Worm (Caenorhabditis elegans) whole organism, midembryonic: ENCODE measurements around the gene W02B12.12.

Source experiments
- T22C8.4 ChIP-seq: fragments of 200-800 bp; sonication (Bioruptor generic); IDR thresholded peaks from 2 replicates; pipeline ENCODE4 v1.3.6; 2022; ENCODE audit warnings: missing genetic modification characterization, missing compliant biosample characterization
- cog-1 ChIP-seq: sonication (generic microtip); optimal IDR thresholded peaks from 2 replicates; lab custom pipeline; 2016; ENCODE audit warnings: missing genetic modification characterization, missing compliant biosample characterization
- flt-1 ChIP-seq: fragments of 200-800 bp; sonication (Bioruptor generic); IDR thresholded peaks from 2 replicates; pipeline ENCODE4 v1.3.6; 2022; ENCODE audit warnings: missing genetic modification characterization, missing compliant biosample characterization
- klf-2 ChIP-seq: fragments of 200-800 bp; sonication (Bioruptor generic); conservative IDR thresholded peaks from 2 replicates; pipeline ENCODE4 v1.3.6; 2022; ENCODE audit warnings: missing genetic modification reagents, missing genetic modification characterization, missing compliant biosample characterization
- med-1 ChIP-seq: sonication (generic microtip); optimal IDR thresholded peaks from 2 replicates; lab custom pipeline; 2017; ENCODE audit warnings: missing genetic modification characterization, mild to moderate bottlenecking, missing compliant biosample characterization, antibody characterized with exemption, missing genetic modification reagents; ENCODE audit not compliant: insufficient read depth
- ref-1 ChIP-seq: fragments of 200-800 bp; sonication (Bioruptor generic); conservative IDR thresholded peaks from 2 replicates; pipeline ENCODE4 v1.3.6; 2022; ENCODE audit warnings: missing genetic modification reagents, missing genetic modification characterization, missing compliant biosample characterization
- tab-1 ChIP-seq: fragments of 200-800 bp; sonication (Bioruptor generic); IDR thresholded peaks from 2 replicates; pipeline ENCODE4 v1.3.6; 2022; ENCODE audit warnings: missing genetic modification characterization, missing compliant biosample characterization
- ztf-23 ChIP-seq: fragments of 200-800 bp; sonication (Bioruptor generic); IDR thresholded peaks from 2 replicates; pipeline ENCODE4 v1.3.6; 2022; ENCODE audit warnings: missing genetic modification reagents, missing genetic modification characterization, missing compliant biosample characterization
- ztf-29 ChIP-seq: fragments of 200-800 bp; sonication (Bioruptor generic); IDR thresholded peaks from 2 replicates; pipeline ENCODE4 v1.3.6; 2022; ENCODE audit warnings: missing genetic modification reagents, missing genetic modification characterization, missing compliant biosample characterization

W02B12.12 gene

ce11 chrII:11476410-11476809 lies 2.6 kb downstream of the W02B12.12 start, which contains the start of gene W02B12.16:
Gene W02B12.16, minus strand, starts transcription at chrII:11476510.
- TF ChIP-seq flt-1 (GFP tag; lab: Robert Waterston, UW) (no peak), T22C8.4 (no peak), tab-1 (GFP tag; lab: Robert Waterston, UW) (no peak), ztf-23 (GFP tag; lab: Robert Waterston, UW) (no peak), med-1 (GFP tag; lab: Kevin White, UChicago) (no peak), ref-1 (GFP tag; lab: Robert Waterston, UW) (no peak), cog-1 (tag; lab: Kevin White, UChicago) (no peak), klf-2 (GFP tag; lab: Robert Waterston, UW) (no peak), ztf-29 (GFP tag; lab: Robert Waterston, UW) (no peak)

ce11 chrII:11473525-11474181 lies 5.3 kb downstream of the W02B12.12 start, which contains the start of the genes metl-1 and W02B12.11:
Gene metl-1, minus strand, starts transcription at chrII:11473575.
Gene W02B12.11, plus strand, starts transcription at chrII:11473861.
- 0 out of 2 replicates have a peak, but pooled peaks have one; percentile 62 for TF ChIP-seq tab-1 (GFP tag; lab: Robert Waterston, UW)
- TF ChIP-seq flt-1 (GFP tag; lab: Robert Waterston, UW): peak; percentile 63; the same call in 1 of the 2 replicates
- TF ChIP-seq T22C8.4: no peak
- no peak for TF ChIP-seq ref-1 (GFP tag; lab: Robert Waterston, UW)
- TF ChIP-seq ztf-29 (GFP tag; lab: Robert Waterston, UW): no peak
- TF ChIP-seq med-1 (GFP tag; lab: Kevin White, UChicago): peak; percentile 49
- peak; percentile 63; the same call in 1 of the 2 replicates for TF ChIP-seq ztf-23 (GFP tag; lab: Robert Waterston, UW)
- peak; percentile 50 for TF ChIP-seq cog-1 (tag; lab: Kevin White, UChicago)
- no peak for TF ChIP-seq klf-2 (GFP tag; lab: Robert Waterston, UW)

- TF ChIP-seq cog-1 (tag; lab: Kevin White, UChicago): no peak
- no peak for TF ChIP-seq T22C8.4
- TF ChIP-seq ref-1 (GFP tag; lab: Robert Waterston, UW): no peak
- TF ChIP-seq flt-1 (GFP tag; lab: Robert Waterston, UW): no peak
- no peak for TF ChIP-seq tab-1 (GFP tag; lab: Robert Waterston, UW)
- TF ChIP-seq med-1 (GFP tag; lab: Kevin White, UChicago): no peak
- no peak for TF ChIP-seq ztf-29 (GFP tag; lab: Robert Waterston, UW)
- no peak for TF ChIP-seq klf-2 (GFP tag; lab: Robert Waterston, UW)
- TF ChIP-seq ztf-23 (GFP tag; lab: Robert Waterston, UW): no peak
Observed at ce11 chrII:11472542-11472941, 6.4 kb downstream of the W02B12.12 start.

- TF ChIP-seq tab-1 (GFP tag; lab: Robert Waterston, UW): no peak
- TF ChIP-seq med-1 (GFP tag; lab: Kevin White, UChicago): no peak
- TF ChIP-seq ztf-29 (GFP tag; lab: Robert Waterston, UW): no peak
- no peak for TF ChIP-seq ref-1 (GFP tag; lab: Robert Waterston, UW)
- no peak for TF ChIP-seq cog-1 (tag; lab: Kevin White, UChicago)
- no peak for TF ChIP-seq flt-1 (GFP tag; lab: Robert Waterston, UW)
- no peak for TF ChIP-seq klf-2 (GFP tag; lab: Robert Waterston, UW)
- no peak for TF ChIP-seq T22C8.4
Observed at ce11 chrII:11471916-11472315, 7.1 kb downstream of the W02B12.12 start, which contains the start of gene mfn-1. Gene mfn-1, minus strand, starts transcription at chrII:11472016.

ce11 chrII:11469574-11470108 lies 9.3 kb downstream of the W02B12.12 start, which contains the start of gene cisd-1:
Gene cisd-1, minus strand, starts transcription at chrII:11469624.
- TF ChIP-seq med-1 (GFP tag; lab: Kevin White, UChicago): no peak
- TF ChIP-seq flt-1 (GFP tag; lab: Robert Waterston, UW): no peak
- TF ChIP-seq klf-2 (GFP tag; lab: Robert Waterston, UW): no peak

ce11 chrII:11467541-11467940 lies 11.4 kb downstream of the W02B12.12 start, which contains the start of gene klp-17:
Gene klp-17, minus strand, starts transcription at chrII:11467641.
- TF ChIP-seq ztf-23 (GFP tag; lab: Robert Waterston, UW) (no peak), tab-1 (GFP tag; lab: Robert Waterston, UW) (no peak), flt-1 (GFP tag; lab: Robert Waterston, UW) (no peak), med-1 (GFP tag; lab: Kevin White, UChicago) (no peak), cog-1 (tag; lab: Kevin White, UChicago) (no peak), ref-1 (GFP tag; lab: Robert Waterston, UW) (no peak), klf-2 (GFP tag; lab: Robert Waterston, UW) (no peak), ztf-29 (GFP tag; lab: Robert Waterston, UW) (no peak), T22C8.4 (no peak)

- no peak for TF ChIP-seq tab-1 (GFP tag; lab: Robert Waterston, UW)
- no peak for TF ChIP-seq ref-1 (GFP tag; lab: Robert Waterston, UW)
- TF ChIP-seq flt-1 (GFP tag; lab: Robert Waterston, UW): no peak
- TF ChIP-seq cog-1 (tag; lab: Kevin White, UChicago): no peak
- TF ChIP-seq ztf-23 (GFP tag; lab: Robert Waterston, UW): no peak
- TF ChIP-seq med-1 (GFP tag; lab: Kevin White, UChicago): no peak
- 0 out of 2 replicates have a peak, but pooled peaks have one; percentile 11 for TF ChIP-seq ztf-29 (GFP tag; lab: Robert Waterston, UW)
Observed at ce11 chrII:11464427-11464944, 14.5 kb downstream of the W02B12.12 start, which contains the start of the genes aars-1 and rga-1. Gene aars-1, minus strand, starts transcription at chrII:11464497. Gene rga-1, plus strand, starts transcription at chrII:11464894.

ce11 chrII:11463899-11464298 lies 15.1 kb downstream of the W02B12.12 start:
- TF ChIP-seq ref-1 (GFP tag; lab: Robert Waterston, UW): no peak
- no peak for TF ChIP-seq klf-2 (GFP tag; lab: Robert Waterston, UW)
- TF ChIP-seq T22C8.4: no peak
- no peak for TF ChIP-seq med-1 (GFP tag; lab: Kevin White, UChicago)
- TF ChIP-seq ztf-29 (GFP tag; lab: Robert Waterston, UW): no peak
- no peak for TF ChIP-seq ztf-23 (GFP tag; lab: Robert Waterston, UW)
- no peak for TF ChIP-seq flt-1 (GFP tag; lab: Robert Waterston, UW)
- TF ChIP-seq tab-1 (GFP tag; lab: Robert Waterston, UW): no peak
- TF ChIP-seq cog-1 (tag; lab: Kevin White, UChicago): no peak
